Fruit fly (Drosophila melanogaster) whole organism, embryonic: ENCODE results near the gene Gr64f.

Source experiments
- Atf6 ChIP-seq: fragments of 200-800 bp; sonication (Bioruptor generic); IDR thresholded peaks from 2 replicates; pipeline ENCODE4 v1.3.6; 2022; ENCODE audit warnings: missing biosample characterization, missing genetic modification characterization
- BtbVII ChIP-seq: fragments of 200-800 bp; sonication (Bioruptor generic); optimal IDR thresholded peaks from 3 replicates; lab custom pipeline; 2017; ENCODE audit warnings: missing biosample characterization, mild to moderate bottlenecking, missing genetic modification characterization
- CG12104 ChIP-seq: fragments of 200-800 bp; sonication (Bioruptor generic); optimal IDR thresholded peaks from 3 replicates; lab custom pipeline; 2016; ENCODE audit warnings: missing biosample characterization, missing genetic modification characterization
- CG13424 ChIP-seq: fragments of 200-800 bp; sonication (Bioruptor generic); optimal IDR thresholded peaks from 2 replicates; lab custom pipeline; 2019; ENCODE audit warnings: missing biosample characterization, mild to moderate bottlenecking, missing genetic modification characterization, moderate library complexity
- CG14014 ChIP-seq: fragments of 200-800 bp; sonication (Bioruptor generic); IDR thresholded peaks from 2 replicates; pipeline ENCODE4 v1.3.6; 2022; ENCODE audit warnings: missing biosample characterization, missing genetic modification characterization
- CG17612 ChIP-seq: fragments of 200-800 bp; sonication (Bioruptor generic); IDR thresholded peaks from 2 replicates; pipeline ENCODE4 v1.3.6; 2022; ENCODE audit warnings: missing biosample characterization, missing genetic modification characterization
- CG1792 ChIP-seq: fragments of 200-800 bp; sonication (Bioruptor generic); optimal IDR thresholded peaks from 2 replicates; lab custom pipeline; 2016; ENCODE audit warnings: missing biosample characterization, missing genetic modification characterization
- CG18262 ChIP-seq: fragments of 200-800 bp; optimal IDR thresholded peaks from 3 replicates; lab custom pipeline; 2019; ENCODE audit warnings: missing biosample characterization, mild to moderate bottlenecking, missing genetic modification characterization, moderate library complexity
- CG1832 ChIP-seq: fragments of 200-800 bp; sonication (Bioruptor generic); optimal IDR thresholded peaks from 2 replicates; lab custom pipeline; 2017; ENCODE audit warnings: missing biosample characterization, mild to moderate bottlenecking, missing genetic modification characterization, inconsistent platforms
- CG2199 ChIP-seq: fragments of 200-800 bp; sonication (Bioruptor generic); IDR thresholded peaks from 3 replicates; pipeline ENCODE4 v1.3.6; 2022; ENCODE audit warnings: missing biosample characterization, missing genetic modification characterization
- CG31224 ChIP-seq: fragments of 200-800 bp; sonication (Bioruptor generic); IDR thresholded peaks from 2 replicates; pipeline ENCODE4 v1.3.6; 2022; ENCODE audit warnings: missing biosample characterization, missing genetic modification characterization
- CG4328 ChIP-seq: fragments of 200-800 bp; sonication (Bioruptor generic); optimal IDR thresholded peaks from 3 replicates; lab custom pipeline; 2017; ENCODE audit warnings: missing biosample characterization, missing genetic modification reagents, missing genetic modification characterization
- CG5180 ChIP-seq: fragments of 200-800 bp; sonication (Bioruptor generic); optimal IDR thresholded peaks from 3 replicates; lab custom pipeline; 2017; ENCODE audit warnings: missing biosample characterization, missing genetic modification characterization, mild to moderate bottlenecking, moderate library complexity, missing genetic modification reagents
- CG6765 ChIP-seq: fragments of 200-800 bp; sonication (Bioruptor generic); optimal IDR thresholded peaks from 3 replicates; lab custom pipeline; 2017; ENCODE audit warnings: missing biosample characterization, mild to moderate bottlenecking, missing genetic modification characterization
- CG6854 ChIP-seq: fragments of 200-800 bp; sonication (Bioruptor generic); optimal IDR thresholded peaks from 3 replicates; lab custom pipeline; 2017; ENCODE audit warnings: missing biosample characterization, mild to moderate bottlenecking, missing genetic modification characterization
- CG7928 ChIP-seq: fragments of 200-800 bp; sonication (Bioruptor generic); optimal IDR thresholded peaks from 2 replicates; lab custom pipeline; 2017; ENCODE audit warnings: missing biosample characterization, mild to moderate bottlenecking, missing genetic modification characterization
- CG9215 ChIP-seq: fragments of 200-800 bp; sonication (Bioruptor generic); IDR thresholded peaks from 2 replicates; pipeline ENCODE4 v1.3.6; 2022; ENCODE audit warnings: missing biosample characterization, missing genetic modification characterization
- CG9932 ChIP-seq: fragments of 200-800 bp; sonication (Bioruptor generic); IDR thresholded peaks from 2 replicates; pipeline ENCODE4 v1.3.6; 2022; ENCODE audit warnings: missing biosample characterization, missing genetic modification characterization
- Dfd ChIP-seq, 2 experiments: fragments of >200 bp; optimal IDR thresholded peaks; 2 replicates each; lab custom pipeline; 2017; ENCODE audit warnings: missing biosample characterization in 2 of 2, missing genetic modification characterization in 2 of 2
- Dref ChIP-seq: fragments of 200-800 bp; sonication (Bioruptor generic); IDR thresholded peaks from 2 replicates; pipeline ENCODE4 v1.3.6; 2022; ENCODE audit warnings: missing biosample characterization, missing genetic modification characterization
- Eip74EF ChIP-seq, 2 experiments: fragments of 200-800 bp in 1 of 2; fragments of >200 bp in 1 of 2; sonication (Bioruptor generic) in 1 of 2; optimal IDR thresholded peaks; 2 replicates each; lab custom pipeline; 2017 to 2019; ENCODE audit warnings: missing biosample characterization in 2 of 2, missing genetic modification characterization in 2 of 2, mild to moderate bottlenecking in 1 of 2, moderate library complexity in 1 of 2
- Fer2 ChIP-seq: fragments of 200-800 bp; sonication (Bioruptor generic); optimal IDR thresholded peaks from 2 replicates; lab custom pipeline; 2018; ENCODE audit warnings: missing biosample characterization, mild to moderate bottlenecking, missing genetic modification characterization, moderate library complexity
- HLH4C ChIP-seq: fragments of 200-800 bp; sonication (Bioruptor generic); IDR thresholded peaks from 3 replicates; pipeline ENCODE4 v1.3.6; 2022; ENCODE audit warnings: missing biosample characterization, missing genetic modification characterization; ENCODE audit not compliant: partially characterized antibody
- HLHmδ ChIP-seq: fragments of 200-800 bp; sonication (Bioruptor generic); optimal IDR thresholded peaks from 2 replicates; lab custom pipeline; 2018; ENCODE audit warnings: missing biosample characterization, mild to moderate bottlenecking, missing genetic modification characterization, moderate library complexity
- Hmx ChIP-seq: fragments of 200-800 bp; sonication (Bioruptor generic); optimal IDR thresholded peaks from 2 replicates; lab custom pipeline; 2016; ENCODE audit warnings: missing biosample characterization, missing genetic modification characterization
- Hr78 ChIP-seq, 2 experiments: fragments of 200-800 bp in 1 of 2; fragments of >200 bp in 1 of 2; sonication (Bioruptor generic) in 1 of 2; optimal IDR thresholded peaks; 2 replicates each; lab custom pipeline; 2017 to 2019; ENCODE audit warnings: missing biosample characterization in 2 of 2, missing genetic modification characterization in 2 of 2, mild to moderate bottlenecking in 1 of 2, moderate library complexity in 1 of 2
- MESR4 ChIP-seq: fragments of 200-800 bp; sonication (Bioruptor generic); optimal IDR thresholded peaks from 2 replicates; lab custom pipeline; 2018; ENCODE audit warnings: missing biosample characterization, mild to moderate bottlenecking, missing genetic modification characterization, moderate library complexity
- Mad ChIP-seq: fragments of 200-800 bp; sonication (Bioruptor generic); optimal IDR thresholded peaks from 2 replicates; lab custom pipeline; 2016; ENCODE audit warnings: missing biosample characterization, missing genetic modification characterization
- Mrtf ChIP-seq: fragments of 200-800 bp; sonication (Bioruptor generic); IDR thresholded peaks from 3 replicates; pipeline ENCODE4 v1.3.6; 2022; ENCODE audit warnings: missing biosample characterization, missing genetic modification characterization
- Nf-YA ChIP-seq: fragments of 200-800 bp; sonication (Bioruptor generic); IDR thresholded peaks from 2 replicates; pipeline ENCODE4 v1.3.6; 2022; ENCODE audit warnings: missing biosample characterization, missing genetic modification characterization
- Trl ChIP-seq, 3 experiments: fragments of >200 bp in 2 of 3; fragments of 200-800 bp in 1 of 3; sonication (Bioruptor generic) in 1 of 3; optimal IDR thresholded peaks; 2 replicates in 1 of 3; 3 replicates in 2 of 3; lab custom pipeline; 2016 to 2017; ENCODE audit warnings: missing biosample characterization in 1 of 3, missing genetic modification characterization in 1 of 3
- Usf ChIP-seq: fragments of 200-800 bp; sonication (Bioruptor generic); optimal IDR thresholded peaks from 2 replicates; lab custom pipeline; 2017; ENCODE audit warnings: missing genotype, missing biosample characterization, missing genetic modification characterization
- ap ChIP-seq: fragments of 200-800 bp; sonication (Bioruptor generic); IDR thresholded peaks from 2 replicates; pipeline ENCODE4 v1.3.6; 2022; ENCODE audit warnings: missing biosample characterization, missing genetic modification characterization
- cato ChIP-seq: fragments of 200-800 bp; sonication (Bioruptor generic); optimal IDR thresholded peaks from 2 replicates; lab custom pipeline; 2016; ENCODE audit warnings: missing biosample characterization, missing genetic modification characterization, borderline replicate concordance
- gsb ChIP-seq: fragments of 200-800 bp; sonication (Bioruptor generic); IDR thresholded peaks from 2 replicates; pipeline ENCODE4 v1.3.6; 2022; ENCODE audit warnings: missing biosample characterization, missing genetic modification characterization
- hbn ChIP-seq: fragments of 200-800 bp; sonication (Bioruptor generic); IDR thresholded peaks from 2 replicates; pipeline ENCODE4 v1.3.6; 2022; ENCODE audit warnings: missing biosample characterization, missing genetic modification characterization; ENCODE audit not compliant: partially characterized antibody
- her ChIP-seq: fragments of 200-800 bp; sonication (Bioruptor generic); optimal IDR thresholded peaks from 2 replicates; lab custom pipeline; 2016; ENCODE audit warnings: missing biosample characterization, missing genetic modification characterization
- pan ChIP-seq, 4 experiments: fragments of >200 bp in 3 of 4; fragments of 200-800 bp in 1 of 4; sonication (Bioruptor generic) in 1 of 4; optimal IDR thresholded peaks in 3 of 4; IDR thresholded peaks in 1 of 4; 2 replicates each; pipeline versions ENCODE4 v1.3.6 to Lab custom; 2017 to 2022; ENCODE audit warnings: missing biosample characterization in 2 of 4, missing genetic modification characterization in 2 of 4, mixed read lengths in 1 of 4
- ro ChIP-seq: fragments of 200-800 bp; sonication (Bioruptor generic); IDR thresholded peaks from 2 replicates; pipeline ENCODE4 v1.3.6; 2022; ENCODE audit warnings: missing biosample characterization, missing genetic modification characterization
- schlank ChIP-seq: fragments of 200-800 bp; sonication (Bioruptor generic); optimal IDR thresholded peaks from 2 replicates; lab custom pipeline; 2018; ENCODE audit warnings: missing biosample characterization, mild to moderate bottlenecking, missing genetic modification characterization
- slbo ChIP-seq: fragments of 200-800 bp; sonication (Bioruptor generic); IDR thresholded peaks from 2 replicates; pipeline ENCODE4 v1.3.6; 2022; ENCODE audit warnings: missing biosample characterization, missing genetic modification characterization
- stc ChIP-seq: fragments of 200-800 bp; sonication (Bioruptor generic); IDR thresholded peaks from 2 replicates; pipeline ENCODE4 v1.3.6; 2022; ENCODE audit warnings: missing biosample characterization, missing genetic modification characterization
- tap ChIP-seq: fragments of 200-800 bp; optimal IDR thresholded peaks from 3 replicates; lab custom pipeline; 2019; ENCODE audit warnings: missing biosample characterization, mild to moderate bottlenecking, missing genetic modification characterization, moderate library complexity
- twi ChIP-seq: fragments of 200-800 bp; optimal IDR thresholded peaks from 2 replicates; lab custom pipeline; 2019; ENCODE audit warnings: missing biosample characterization, mild to moderate bottlenecking, missing genetic modification characterization, moderate library complexity
- unpg ChIP-seq: fragments of 200-800 bp; sonication (Bioruptor generic); optimal IDR thresholded peaks from 3 replicates; lab custom pipeline; 2018; ENCODE audit warnings: missing biosample characterization, mild to moderate bottlenecking, missing genetic modification characterization, moderate library complexity
- wdn ChIP-seq: fragments of 200-800 bp; sonication (Bioruptor generic); IDR thresholded peaks from 2 replicates; pipeline ENCODE4 v1.3.6; 2022; ENCODE audit warnings: missing biosample characterization, missing genetic modification characterization
- wek ChIP-seq: fragments of 200-800 bp; sonication (Bioruptor generic); optimal IDR thresholded peaks from 3 replicates; lab custom pipeline; 2018; ENCODE audit warnings: missing biosample characterization, mild to moderate bottlenecking, missing genetic modification characterization, moderate library complexity
- zfh1 ChIP-seq: fragments of 200-800 bp; sonication (Bioruptor generic); IDR thresholded peaks from 3 replicates; pipeline ENCODE4 v1.3.6; 2022; ENCODE audit warnings: missing biosample characterization, missing genetic modification characterization

The Gr64f gene

DNA sequence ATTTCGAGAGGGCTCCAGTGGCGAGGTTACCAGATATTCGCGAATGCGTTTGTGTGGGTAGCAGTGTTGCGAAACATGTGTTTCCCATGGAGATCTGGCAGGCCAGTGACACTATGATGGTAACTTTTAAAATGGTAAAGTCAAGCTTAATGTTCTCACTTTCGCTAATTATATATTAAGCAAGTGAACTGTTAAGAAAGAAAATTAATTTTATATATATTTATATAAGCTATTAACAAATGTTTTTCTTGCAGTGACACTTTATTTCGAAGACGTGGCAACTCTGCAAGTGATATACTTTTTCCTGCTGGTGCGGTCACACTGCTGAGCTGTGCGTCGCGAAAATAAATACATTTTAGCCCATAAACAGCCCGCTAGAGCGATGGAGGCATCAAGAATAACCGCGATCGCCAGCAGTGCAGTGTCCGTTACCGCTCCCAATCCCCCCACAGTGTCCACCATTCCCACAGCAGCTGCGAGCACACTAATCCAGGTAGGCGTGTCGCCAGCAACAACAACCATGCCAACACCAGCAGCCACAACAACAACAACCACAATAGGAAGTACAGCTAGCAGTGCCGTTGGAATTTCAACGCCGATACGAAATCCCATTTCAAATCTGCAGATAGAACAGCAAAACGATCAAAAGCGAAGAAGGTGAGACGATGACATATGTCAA, 4.8 kb downstream of the Gr64f start, which contains the start of the genes CG11593 and Rcd5 (continued):
- TF ChIP-seq wdn (GFP tag; lab: Robert Waterston, UW) (peak; percentile 81), CG6854 (GFP tag; lab: Kevin White, UChicago) (no peak), schlank (tag; lab: Kevin White, UChicago) (no peak), Dfd (GFP tag; optimal IDR thresholded peaks at IDR 0.05; lab: Kevin White, UChicago) (peak in 1 of 2 experiments; percentile 27), CG2199 (GFP tag; lab: Robert Waterston, UW) (0 out of 3 replicates have a peak, but pooled peaks have one; percentile 56), CG14014 (peak; percentile 86), unpg (GFP tag; lab: Kevin White, UChicago) (no peak), Mrtf (GFP tag; lab: Robert Waterston, UW) (peak; percentile 63; the same call in 2 of the 3 replicates), BtbVII (GFP tag; lab: Kevin White, UChicago) (no peak), Nf-YA (GFP tag; lab: Robert Waterston, UW) (peak; percentile 41; the same call in 1 of the 2 replicates), her (GFP tag; lab: Kevin White, UChicago) (no peak), CG17612 (GFP tag; lab: Robert Waterston, UW) (no peak), HLH4C (GFP tag; lab: Robert Waterston, UW) (peak; percentile 45; the same call in 1 of the 3 replicates), cato (peak; percentile 33), CG31224 (GFP tag; lab: Robert Waterston, UW) (peak; percentile 75), stc (GFP tag; lab: Robert Waterston, UW) (peak; percentile 67; the same call in 1 of the 2 replicates), CG6765 (no peak), CG1792 (GFP tag; lab: Kevin White, UChicago) (no peak), pan (optimal IDR thresholded peaks at IDR 0.05; lab: Kevin White, UChicago) (no peak), pan (GFP tag; optimal IDR thresholded peaks at IDR 0.05 in 1 of 2, IDR thresholded peaks at IDR 0.05 in 1 of 2) (peak in 1 of 2 experiments; percentile 81), Trl (optimal IDR thresholded peaks at IDR 0.05; lab: Kevin White, UChicago) (no peak), Trl (GFP tag; optimal IDR thresholded peaks at IDR 0.05; lab: Kevin White, UChicago) (peak; percentile 22), zfh1 (peak; percentile 82; the same call in 2 of the 3 replicates), Atf6 (GFP tag; lab: Robert Waterston, UW) (peak; percentile 62), CG9215 (GFP tag; lab: Robert Waterston, UW) (peak; percentile 86), Dref (GFP tag; lab: Robert Waterston, UW) (0 out of 2 replicates have a peak, but pooled peaks have one; percentile 31), ap (peak; percentile 40; the same call in 1 of the 2 replicates), CG4328 (GFP tag; lab: Kevin White, UChicago) (peak; percentile 42), CG12104 (peak; percentile 20), HLHmδ (no peak), gsb (peak; percentile 42; the same call in 1 of the 2 replicates), Hr78 (GFP tag; optimal IDR thresholded peaks at IDR 0.05; lab: Kevin White, UChicago) (no peak), ro (GFP tag; lab: Robert Waterston, UW) (no peak), hbn (GFP tag; lab: Robert Waterston, UW) (no peak), wek (no peak), Usf (GFP tag; lab: Kevin White, UChicago) (peak; percentile 50), CG1832 (GFP tag; lab: Kevin White, UChicago) (no peak), CG7928 (GFP tag; lab: Kevin White, UChicago) (peak; percentile 31), twi (tag; lab: Kevin White, UChicago) (no peak), CG9932 (GFP tag; lab: Robert Waterston, UW) (peak; percentile 92), Fer2 (tag; lab: Kevin White, UChicago) (peak; percentile 24), CG5180 (GFP tag; lab: Kevin White, UChicago) (no peak), Eip74EF (GFP tag; optimal IDR thresholded peaks at IDR 0.05; lab: Kevin White, UChicago) (no peak), tap (tag; lab: Kevin White, UChicago) (no peak), MESR4 (GFP tag; lab: Kevin White, UChicago) (peak; percentile 98), CG18262 (no peak), Mad (GFP tag; lab: Kevin White, UChicago) (peak; percentile 53), CG13424 (tag; lab: Kevin White, UChicago) (peak; percentile 69), slbo (GFP tag; lab: Robert Waterston, UW) (peak; percentile 94), Hmx (no peak)
